Worm (Caenorhabditis elegans): Measurements from ENCODE around the gene C06E1.11.

ce11 chrIII:8571845-8572244, 44.6 kb downstream of the C06E1.11 start:
- TF ChIP-seq R02D3.7 (tag; optimal IDR thresholded peaks at IDR 0.05) = no peak
- TF ChIP-seq ama-1 (optimal IDR thresholded peaks at IDR 0.05) = no peak
- no peak for TF ChIP-seq snpc-4 (tag; optimal IDR thresholded peaks at IDR 0.05)
- TF ChIP-seq nhr-77 (tag; optimal IDR thresholded peaks at IDR 0.05) = no peak
- TF ChIP-seq egl-5 (tag; optimal IDR thresholded peaks at IDR 0.05) = no peak

Data from whole organism, L3 larva.